Worm (Caenorhabditis elegans): ENCODE measurements around the gene npr-26.

The npr-26 gene

DNA sequence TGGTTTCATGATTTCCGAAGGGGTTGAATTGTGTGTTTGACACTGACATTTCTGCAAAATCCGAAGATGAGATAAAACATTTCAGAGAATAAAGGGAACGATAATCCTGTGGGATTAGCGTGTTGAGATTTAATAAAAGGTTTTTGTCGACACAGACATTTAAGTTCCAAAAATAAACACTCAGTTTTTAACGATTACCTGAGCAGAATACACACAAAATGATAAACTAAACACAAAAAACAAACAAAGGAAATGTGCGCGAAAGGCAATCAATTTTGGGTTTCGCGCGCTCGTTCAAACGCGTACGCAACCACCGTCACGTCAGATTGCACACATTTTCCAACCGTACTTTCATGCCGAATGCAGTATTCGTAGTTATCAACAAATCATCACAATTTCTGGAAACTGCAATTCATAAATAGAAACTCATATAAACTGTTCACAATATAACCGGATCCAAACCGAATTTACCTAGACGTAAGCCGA, 43.6 kb upstream of the npr-26 start, which contains the start of gene rif-1.1 (continued):
- TF ChIP-seq unc-130 (tag; optimal IDR thresholded peaks at IDR 0.05), result peak; percentile 4
- TF ChIP-seq nhr-47 (tag; optimal IDR thresholded peaks at IDR 0.05), result peak; percentile 56
- peak; percentile 5 for TF ChIP-seq nhr-85 (tag)
- peak; percentile 70 for TF ChIP-seq C16A3.4 (tag; optimal IDR thresholded peaks at IDR 0.05)
- TF ChIP-seq dsc-1 (tag; optimal IDR thresholded peaks at IDR 0.05), result peak; percentile 22
- no peak for TF ChIP-seq nhr-76 (tag; optimal IDR thresholded peaks at IDR 0.05)
- TF ChIP-seq nhr-77 (tag; optimal IDR thresholded peaks at IDR 0.05), result peak; percentile 41
- TF ChIP-seq ceh-88 (GFP tag; IDR thresholded peaks at IDR 0.05), result no peak
- no peak for TF ChIP-seq fkh-4 (tag; optimal IDR thresholded peaks at IDR 0.05; ENCODE audit: borderline replicate concordance)
- TF ChIP-seq nhr-28 (tag; optimal IDR thresholded peaks at IDR 0.05), result no peak
- peak; percentile 52 for TF ChIP-seq skn-1 (tag; optimal IDR thresholded peaks at IDR 0.05)
- peak in 1 of 3 experiments; percentile 57 for TF ChIP-seq ceh-82 (tag; optimal IDR thresholded peaks at IDR 0.05)
- TF ChIP-seq rnt-1 (tag; optimal IDR thresholded peaks at IDR 0.05), result peak; percentile 54
- peak; percentile 19 for TF ChIP-seq fos-1 (tag; optimal IDR thresholded peaks at IDR 0.05)
- no peak for TF ChIP-seq lin-13 (GFP tag; optimal IDR thresholded peaks at IDR 0.05)
- TF ChIP-seq ztf-4 (tag; optimal IDR thresholded peaks at IDR 0.05), result no peak
- TF ChIP-seq nhr-20 (tag; optimal IDR thresholded peaks at IDR 0.05), result peak; percentile 44
- no peak for TF ChIP-seq ceh-63 (GFP tag; optimal IDR thresholded peaks at IDR 0.05)
- TF ChIP-seq snpc-4 (tag; optimal IDR thresholded peaks at IDR 0.05), result no peak
- no peak for TF ChIP-seq lin-14 (GFP tag; optimal IDR thresholded peaks at IDR 0.05)
- TF ChIP-seq ama-1 (optimal IDR thresholded peaks at IDR 0.05), result no peak
- TF ChIP-seq egl-27 (tag; optimal IDR thresholded peaks at IDR 0.05), result no peak
- TF ChIP-seq tbx-2 (tag; optimal IDR thresholded peaks at IDR 0.05), result peak; percentile 36
- TF ChIP-seq unc-62 (GFP tag; optimal IDR thresholded peaks at IDR 0.05), result no peak
- no peak for TF ChIP-seq fkh-10 (GFP tag; optimal IDR thresholded peaks at IDR 0.05)
- TF ChIP-seq blmp-1 (tag; optimal IDR thresholded peaks at IDR 0.05), result peak; percentile 42
- TF ChIP-seq aly-2 (tag; optimal IDR thresholded peaks at IDR 0.05), result no peak
- no peak for TF ChIP-seq sptf-1 (tag; optimal IDR thresholded peaks at IDR 0.05)

DNA sequence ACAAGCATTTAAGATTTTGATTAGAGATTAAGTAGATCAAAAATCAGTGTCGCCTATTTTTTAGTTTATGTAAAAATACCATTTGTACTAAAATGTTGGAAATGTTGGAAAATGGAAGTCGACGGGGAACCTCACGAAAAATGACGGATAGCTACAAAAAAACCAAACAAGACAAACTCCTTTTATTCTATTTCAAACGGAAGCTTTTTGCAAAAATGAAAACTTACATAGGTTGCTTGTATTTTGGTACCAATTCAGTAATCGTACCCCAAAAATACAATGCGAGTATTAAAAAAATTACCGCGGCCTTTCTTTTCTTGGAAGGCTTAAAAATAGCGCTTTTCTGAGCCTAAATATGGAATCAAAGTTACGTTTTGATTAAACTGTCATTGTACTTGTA, 36.4 kb upstream of the npr-26 start:
- no peak for TF ChIP-seq efl-1 (optimal IDR thresholded peaks at IDR 0.05)
- TF ChIP-seq efl-1 (GFP tag; optimal IDR thresholded peaks at IDR 0.05 in 1 of 2), result peak in 1 of 2 experiments; percentile 10
- no peak for TF ChIP-seq elt-3 (tag; optimal IDR thresholded peaks at IDR 0.05)
- no peak for TF ChIP-seq egl-13 (tag; optimal IDR thresholded peaks at IDR 0.05)
- no peak for TF ChIP-seq unc-86 (tag; optimal IDR thresholded peaks at IDR 0.05)
- no peak for TF ChIP-seq snu-23 (GFP tag; optimal IDR thresholded peaks at IDR 0.05)
- TF ChIP-seq nhr-47 (tag; optimal IDR thresholded peaks at IDR 0.05), result no peak
- TF ChIP-seq lin-39 (tag; optimal IDR thresholded peaks at IDR 0.05), result no peak
- TF ChIP-seq jun-1 (tag; optimal IDR thresholded peaks at IDR 0.05), result no peak

ce11 chrIV:17453200-17453599, 35.6 kb upstream of the npr-26 start:
- TF ChIP-seq nhr-90 (tag; optimal IDR thresholded peaks at IDR 0.05; ENCODE audit: poor library complexity), result no peak
- no peak for TF ChIP-seq efl-1 (optimal IDR thresholded peaks at IDR 0.05)
- TF ChIP-seq efl-1 (GFP tag; optimal IDR thresholded peaks at IDR 0.05 in 1 of 2), result peak in 1 of 2 experiments; percentile 62
- TF ChIP-seq blmp-1 (tag; optimal IDR thresholded peaks at IDR 0.05), result peak; percentile 86
- TF ChIP-seq irx-1 (tag; optimal IDR thresholded peaks at IDR 0.05), result no peak
- TF ChIP-seq ceh-88 (GFP tag; IDR thresholded peaks at IDR 0.05), result no peak
- no peak for TF ChIP-seq nhr-28 (tag; optimal IDR thresholded peaks at IDR 0.05)
- no peak for TF ChIP-seq elt-2 (tag; optimal IDR thresholded peaks at IDR 0.05)
- no peak for TF ChIP-seq unc-30 (tag; optimal IDR thresholded peaks at IDR 0.05)
- TF ChIP-seq nhr-20 (tag; optimal IDR thresholded peaks at IDR 0.05), result no peak
- TF ChIP-seq snu-23 (GFP tag; optimal IDR thresholded peaks at IDR 0.05), result no peak
- no peak for TF ChIP-seq C34B4.2 (tag; optimal IDR thresholded peaks at IDR 0.05)
